Fruit fly (Drosophila melanogaster): ENCODE results near the gene Papst2.

Gene Papst2

dm6 chr3L:17007945-17008344 lies 34.7 kb upstream of the Papst2 start:
- TF ChIP-seq Ravus (GFP tag; IDR thresholded peaks at IDR 0.05): no peak
- peak; percentile 6 for TF ChIP-seq CG3995 (GFP tag; optimal IDR thresholded peaks at IDR 0.05)

- TF ChIP-seq Med (GFP tag): peak; percentile 72
- peak; percentile 14 for TF ChIP-seq Hmr (GFP tag; optimal IDR thresholded peaks at IDR 0.05)
- no peak for TF ChIP-seq NfI (GFP tag; optimal IDR thresholded peaks at IDR 0.05)
- TF ChIP-seq CG6854 (GFP tag; optimal IDR thresholded peaks at IDR 0.05): no peak
- no peak for TF ChIP-seq TFAM (GFP tag; optimal IDR thresholded peaks at IDR 0.05)
- no peak for TF ChIP-seq CG32767 (GFP tag; IDR thresholded peaks at IDR 0.05)
- TF ChIP-seq CG17568 (GFP tag; optimal IDR thresholded peaks at IDR 0.05): no peak
- TF ChIP-seq CG9817 (tag; optimal IDR thresholded peaks at IDR 0.05): no peak
- TF ChIP-seq mirr (GFP tag; optimal IDR thresholded peaks at IDR 0.05): peak; percentile 48
- no peak for TF ChIP-seq CG7786 (GFP tag; optimal IDR thresholded peaks at IDR 0.05)
- no peak for TF ChIP-seq pita (GFP tag; optimal IDR thresholded peaks at IDR 0.05)
- TF ChIP-seq CG5953 (GFP tag; IDR thresholded peaks at IDR 0.05): no peak
- no peak for TF ChIP-seq repo (GFP tag; optimal IDR thresholded peaks at IDR 0.05)
- no peak for TF ChIP-seq Usf (GFP tag; optimal IDR thresholded peaks at IDR 0.05)
- no peak for TF ChIP-seq ato (GFP tag; IDR thresholded peaks at IDR 0.05; ENCODE audit: partially characterized antibody)
- TF ChIP-seq sc (optimal IDR thresholded peaks at IDR 0.05): no peak
- TF ChIP-seq sc (GFP tag; optimal IDR thresholded peaks at IDR 0.05): no peak
- TF ChIP-seq seq (GFP tag; IDR thresholded peaks at IDR 0.05): 0 out of 2 replicates have a peak, but pooled peaks have one; percentile 14
- TF ChIP-seq CG12299 (tag; optimal IDR thresholded peaks at IDR 0.05): no peak
- no peak for TF ChIP-seq vvl (GFP tag; IDR thresholded peaks at IDR 0.05)
- no peak for TF ChIP-seq Nf-YB (GFP tag; optimal IDR thresholded peaks at IDR 0.05)
- no peak for TF ChIP-seq CG42726 (GFP tag; IDR thresholded peaks at IDR 0.05; ENCODE audit: partially characterized antibody)
- no peak for TF ChIP-seq Myb (GFP tag; optimal IDR thresholded peaks at IDR 0.05)
- no peak for TF ChIP-seq H15 (GFP tag; IDR thresholded peaks at IDR 0.05)
- no peak for TF ChIP-seq gce (GFP tag; IDR thresholded peaks at IDR 0.05)
- TF ChIP-seq al (GFP tag; IDR thresholded peaks at IDR 0.05): peak; percentile 11; the same call in 1 of the 2 replicates
- no peak for TF ChIP-seq MTF-1 (GFP tag; optimal IDR thresholded peaks at IDR 0.05; ENCODE audit: borderline replicate concordance)
- TF ChIP-seq Atf3 (GFP tag; optimal IDR thresholded peaks at IDR 0.05): no peak
- TF ChIP-seq chinmo (GFP tag; IDR thresholded peaks at IDR 0.05; ENCODE audit: partially characterized antibody): 0 out of 4 replicates have a peak, but pooled peaks have one; percentile 6
- TF ChIP-seq CG3065 (GFP tag; optimal IDR thresholded peaks at IDR 0.05): no peak
- no peak for TF ChIP-seq CG16863 (GFP tag; optimal IDR thresholded peaks at IDR 0.05)
- TF ChIP-seq cg (GFP tag; optimal IDR thresholded peaks at IDR 0.05): no peak
- peak; percentile 54 for TF ChIP-seq Vsx1 (GFP tag; optimal IDR thresholded peaks at IDR 0.05)
- TF ChIP-seq ab (GFP tag; optimal IDR thresholded peaks at IDR 0.05): no peak
- TF ChIP-seq C15 (GFP tag; IDR thresholded peaks at IDR 0.05): 0 out of 3 replicates have a peak, but pooled peaks have one; percentile 24
- TF ChIP-seq pan (optimal IDR thresholded peaks at IDR 0.05): no peak
- no peak for TF ChIP-seq pan (GFP tag; optimal IDR thresholded peaks at IDR 0.05 in 1 of 2, IDR thresholded peaks at IDR 0.05 in 1 of 2)
- TF ChIP-seq H2.0 (GFP tag; IDR thresholded peaks at IDR 0.05): no peak
- peak; percentile 40; the same call in 1 of the 2 replicates for TF ChIP-seq CG14441 (GFP tag; IDR thresholded peaks at IDR 0.05)
- TF ChIP-seq CG18476 (GFP tag; optimal IDR thresholded peaks at IDR 0.05): no peak
- no peak for TF ChIP-seq CG12744 (GFP tag; optimal IDR thresholded peaks at IDR 0.05)
- no peak for TF ChIP-seq kay (GFP tag; optimal IDR thresholded peaks at IDR 0.05)
- no peak for TF ChIP-seq CG16779 (GFP tag; IDR thresholded peaks at IDR 0.05)
- no peak for TF ChIP-seq CG16813 (GFP tag; IDR thresholded peaks at IDR 0.05; ENCODE audit: partially characterized antibody)
- TF ChIP-seq her (GFP tag; optimal IDR thresholded peaks at IDR 0.05): no peak
- peak; percentile 35 for TF ChIP-seq sens (GFP tag)
- TF ChIP-seq wek (GFP tag; optimal IDR thresholded peaks at IDR 0.05): no peak
- TF ChIP-seq nmo (GFP tag; optimal IDR thresholded peaks at IDR 0.05): no peak
Measured at dm6 chr3L:17008911-17009364, 33.7 kb upstream of the Papst2 start.

All from whole organism, embryonic.